Worm (Caenorhabditis elegans) whole organism, L2 larva: ENCODE data around the gene Y50E8A.11.

Source experiments
- C34F6.9 ChIP-seq: fragments of 150-350 bp; optimal IDR thresholded peaks from 2 replicates; lab custom pipeline; 2014; ENCODE audit warnings: missing biosample characterization, missing genetic modification characterization
- F13H6.1 ChIP-seq: sonication (generic microtip); optimal IDR thresholded peaks from 2 replicates; lab custom pipeline; 2016; ENCODE audit warnings: missing genetic modification characterization, missing compliant biosample characterization
- R02D3.7 ChIP-seq: fragments of 150-350 bp; optimal IDR thresholded peaks from 2 replicates; lab custom pipeline; 2014; ENCODE audit warnings: missing biosample characterization, missing genetic modification characterization
- Y55F3AM.14 ChIP-seq: fragments of 200-800 bp; sonication (Bioruptor generic); optimal IDR thresholded peaks from 2 replicates; lab custom pipeline; 2018; ENCODE audit warnings: mild to moderate bottlenecking, missing genetic modification characterization, missing compliant biosample characterization
- ZK546.5 ChIP-seq: sonication (generic microtip); optimal IDR thresholded peaks from 2 replicates; lab custom pipeline; 2017; ENCODE audit warnings: missing biosample characterization, missing genetic modification characterization
- alr-1 ChIP-seq: fragments of 150-350 bp; optimal IDR thresholded peaks from 2 replicates; lab custom pipeline; 2014; ENCODE audit warnings: missing biosample characterization, missing genetic modification characterization
- aly-2 ChIP-seq: fragments of 150-350 bp; optimal IDR thresholded peaks from 2 replicates; lab custom pipeline; 2014; ENCODE audit warnings: missing biosample characterization, missing genetic modification characterization
- ama-1 ChIP-seq: fragments of 150-350 bp; optimal IDR thresholded peaks from 2 replicates; lab custom pipeline; 2018; ENCODE audit warnings: inconsistent platforms
- blmp-1 ChIP-seq: sonication (generic microtip); optimal IDR thresholded peaks from 2 replicates; lab custom pipeline; 2017; ENCODE audit warnings: missing genetic modification characterization, mild to moderate bottlenecking, missing compliant biosample characterization, antibody characterized with exemption, moderate library complexity; ENCODE audit not compliant: insufficient read depth
- ceh-16 ChIP-seq: fragments of 150-350 bp; optimal IDR thresholded peaks from 2 replicates; lab custom pipeline; 2014; ENCODE audit warnings: missing biosample characterization, missing genetic modification characterization
- ceh-82 ChIP-seq: fragments of 150-350 bp; optimal IDR thresholded peaks from 2 replicates; lab custom pipeline; 2014; ENCODE audit warnings: missing biosample characterization, missing genetic modification characterization
- crh-2 ChIP-seq: sonication (generic microtip); optimal IDR thresholded peaks from 2 replicates; lab custom pipeline; 2017; ENCODE audit warnings: missing biosample characterization, missing genetic modification characterization
- dmd-4 ChIP-seq: sonication (generic microtip); optimal IDR thresholded peaks from 2 replicates; lab custom pipeline; 2017; ENCODE audit warnings: missing biosample characterization, missing genetic modification characterization
- egl-27 ChIP-seq: sonication (generic microtip); optimal IDR thresholded peaks from 3 replicates; lab custom pipeline; 2017; ENCODE audit warnings: missing biosample characterization, missing genetic modification reagents, missing genetic modification characterization
- elt-1 ChIP-seq: fragments of 150-350 bp; optimal IDR thresholded peaks from 2 replicates; lab custom pipeline; 2014; ENCODE audit warnings: missing biosample characterization, missing genetic modification characterization
- elt-3 ChIP-seq: sonication (generic microtip); optimal IDR thresholded peaks from 2 replicates; lab custom pipeline; 2017; ENCODE audit warnings: missing biosample characterization, missing genetic modification characterization
- fos-1 ChIP-seq: fragments of 150-350 bp; optimal IDR thresholded peaks from 2 replicates; lab custom pipeline; 2014; ENCODE audit warnings: missing biosample characterization, missing genetic modification characterization
- gmeb-1 ChIP-seq: fragments of 150-350 bp; optimal IDR thresholded peaks from 2 replicates; lab custom pipeline; 2014; ENCODE audit warnings: missing biosample characterization, missing genetic modification characterization
- lin-11 ChIP-seq: fragments of 150-350 bp; sonication (generic microtip); optimal IDR thresholded peaks from 2 replicates; lab custom pipeline; 2014; ENCODE audit warnings: missing biosample characterization, missing genetic modification characterization, inconsistent platforms, mixed read lengths
- lin-13 ChIP-seq: fragments of 150-350 bp; optimal IDR thresholded peaks from 2 replicates; lab custom pipeline; 2014; ENCODE audit warnings: missing biosample characterization, missing genetic modification reagents, missing genetic modification characterization
- lin-39 ChIP-seq: fragments of 150-350 bp; optimal IDR thresholded peaks from 2 replicates; lab custom pipeline; 2014; ENCODE audit warnings: missing biosample characterization, missing genetic modification reagents, missing genetic modification characterization
- lsy-2 ChIP-seq, 2 experiments: fragments of 150-350 bp in 1 of 2; sonication (generic microtip) in 1 of 2; optimal IDR thresholded peaks; 2 replicates each; lab custom pipeline; 2014 to 2017; ENCODE audit warnings: missing biosample characterization in 2 of 2, missing genetic modification characterization in 2 of 2
- mab-5 ChIP-seq: fragments of 150-350 bp; optimal IDR thresholded peaks from 2 replicates; lab custom pipeline; 2014; ENCODE audit warnings: missing biosample characterization, missing genetic modification characterization
- mbf-1 ChIP-seq: sonication (generic microtip); optimal IDR thresholded peaks from 2 replicates; lab custom pipeline; 2017; ENCODE audit warnings: missing biosample characterization, missing genetic modification characterization
- mdl-1 ChIP-seq, 2 experiments: fragments of 150-350 bp in 1 of 2; sonication (generic microtip) in 1 of 2; optimal IDR thresholded peaks; 2 replicates each; lab custom pipeline; 2017; ENCODE audit warnings: missing biosample characterization in 2 of 2, missing genetic modification characterization in 2 of 2
- nhr-10 ChIP-seq: sonication (generic microtip); optimal IDR thresholded peaks from 2 replicates; lab custom pipeline; 2017; ENCODE audit warnings: missing biosample characterization, missing genetic modification characterization
- nhr-11 ChIP-seq: fragments of 150-350 bp; optimal IDR thresholded peaks from 2 replicates; lab custom pipeline; 2014; ENCODE audit warnings: missing biosample characterization, missing genetic modification characterization
- nhr-12 ChIP-seq: fragments of 150-350 bp; optimal IDR thresholded peaks from 2 replicates; lab custom pipeline; 2014; ENCODE audit warnings: missing biosample characterization, missing genetic modification characterization
- nhr-129 ChIP-seq: fragments of 150-350 bp; optimal IDR thresholded peaks from 2 replicates; lab custom pipeline; 2014; ENCODE audit warnings: missing biosample characterization, missing genetic modification characterization
- nhr-21 ChIP-seq: fragments of 150-350 bp; optimal IDR thresholded peaks from 2 replicates; lab custom pipeline; 2014; ENCODE audit warnings: missing biosample characterization, missing genetic modification characterization
- nhr-23 ChIP-seq: fragments of 150-350 bp; optimal IDR thresholded peaks from 2 replicates; lab custom pipeline; 2014; ENCODE audit warnings: missing biosample characterization, missing genetic modification reagents, missing genetic modification characterization
- nhr-237 ChIP-seq: fragments of 150-350 bp; optimal IDR thresholded peaks from 2 replicates; lab custom pipeline; 2014; ENCODE audit warnings: missing biosample characterization, missing genetic modification characterization
- nhr-25 ChIP-seq: fragments of 150-350 bp; sonication (generic microtip); optimal IDR thresholded peaks from 3 replicates; lab custom pipeline; 2014; ENCODE audit warnings: missing biosample characterization, missing genetic modification characterization
- nhr-6 ChIP-seq: fragments of 150-350 bp; optimal IDR thresholded peaks from 2 replicates; lab custom pipeline; 2014; ENCODE audit warnings: missing biosample characterization, missing genetic modification characterization
- nhr-77 ChIP-seq: fragments of 150-350 bp; optimal IDR thresholded peaks from 2 replicates; lab custom pipeline; 2014; ENCODE audit warnings: missing biosample characterization, missing genetic modification characterization
- peb-1 ChIP-seq: fragments of 150-350 bp; optimal IDR thresholded peaks from 2 replicates; lab custom pipeline; 2014; ENCODE audit warnings: missing biosample characterization, missing genetic modification characterization
- sem-4 ChIP-seq: fragments of 150-350 bp; optimal IDR thresholded peaks from 2 replicates; lab custom pipeline; 2014; ENCODE audit warnings: missing biosample characterization, missing genetic modification reagents, missing genetic modification characterization
- skn-1 ChIP-seq: sonication (generic microtip); optimal IDR thresholded peaks from 2 replicates; lab custom pipeline; 2017; ENCODE audit warnings: missing biosample characterization, missing genetic modification characterization
- sma-3 ChIP-seq: sonication (generic microtip); optimal IDR thresholded peaks from 2 replicates; lab custom pipeline; 2016; ENCODE audit warnings: missing genetic modification reagents, missing genetic modification characterization, missing compliant biosample characterization
- sma-9 ChIP-seq, 2 experiments: fragments of 150-350 bp in 1 of 2; sonication (generic microtip) in 1 of 2; optimal IDR thresholded peaks; 2 replicates each; lab custom pipeline; 2014 to 2016; ENCODE audit warnings: missing genetic modification characterization in 2 of 2, mild to moderate bottlenecking in 1 of 2, missing biosample characterization in 1 of 2, missing compliant biosample characterization in 1 of 2, missing genetic modification reagents in 1 of 2, moderate library complexity in 1 of 2
- snpc-4 ChIP-seq: fragments of 150-350 bp; optimal IDR thresholded peaks from 2 replicates; lab custom pipeline; 2014; ENCODE audit warnings: missing biosample characterization, missing genetic modification characterization
- unc-39 ChIP-seq: fragments of 150-350 bp; optimal IDR thresholded peaks from 2 replicates; lab custom pipeline; 2014; ENCODE audit warnings: missing biosample characterization, missing genetic modification characterization
- unc-55 ChIP-seq: fragments of 150-350 bp; sonication (generic microtip); optimal IDR thresholded peaks from 3 replicates; lab custom pipeline; 2014; ENCODE audit warnings: missing biosample characterization, missing genetic modification reagents, missing genetic modification characterization
- unc-62 ChIP-seq: fragments of 150-350 bp; optimal IDR thresholded peaks from 2 replicates; lab custom pipeline; 2014; ENCODE audit warnings: missing biosample characterization, missing genetic modification reagents, missing genetic modification characterization
- zag-1 ChIP-seq: fragments of 150-350 bp; optimal IDR thresholded peaks from 2 replicates; lab custom pipeline; 2014; ENCODE audit warnings: missing biosample characterization, missing genetic modification characterization
- ztf-1 ChIP-seq: fragments of 200-800 bp; sonication (Bioruptor generic); conservative IDR thresholded peaks from 2 replicates; pipeline ENCODE4 v1.3.6; 2022; ENCODE audit warnings: missing genetic modification characterization, missing compliant biosample characterization
- ztf-11 ChIP-seq: sonication (generic microtip); optimal IDR thresholded peaks from 2 replicates; lab custom pipeline; 2017; ENCODE audit warnings: missing biosample characterization, missing genetic modification characterization
- ztf-4 ChIP-seq: fragments of 150-350 bp; optimal IDR thresholded peaks from 2 replicates; lab custom pipeline; 2014; ENCODE audit warnings: missing biosample characterization, missing genetic modification characterization

Y50E8A.11 gene

DNA sequence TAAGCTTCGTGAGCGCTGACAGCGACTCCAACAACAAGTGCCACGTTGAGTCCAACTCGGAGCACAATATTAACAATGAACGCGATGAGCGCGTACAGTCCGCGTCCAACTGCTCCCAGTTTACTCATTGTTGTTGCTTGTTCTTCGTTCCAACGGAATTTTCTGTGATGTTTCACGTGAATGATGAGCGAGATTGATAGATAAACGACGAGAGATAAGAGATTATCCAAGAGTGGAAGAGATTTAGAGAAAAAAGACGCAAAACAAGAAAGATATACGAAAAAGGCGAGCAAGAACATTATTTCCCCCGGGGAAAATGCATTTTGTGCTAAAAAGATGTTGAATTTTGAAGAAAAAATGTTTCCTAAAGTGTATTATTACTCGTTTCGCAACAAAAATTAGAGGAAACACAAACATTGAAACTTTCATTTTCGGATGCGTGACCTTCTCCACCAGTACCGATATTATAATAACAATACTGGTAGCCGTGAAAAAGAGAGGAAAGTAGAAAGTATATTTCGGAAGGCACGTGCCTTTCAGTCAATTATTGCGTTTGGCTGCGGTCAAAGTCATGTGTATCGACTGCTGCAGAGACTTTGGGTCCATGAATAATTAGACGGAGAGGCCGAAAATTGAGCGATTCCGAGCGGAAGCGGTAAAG is 50.4 kb downstream of the Y50E8A.11 start:
- no peak for TF ChIP-seq skn-1 (tag; lab: Kevin White, UChicago)
- no peak for TF ChIP-seq alr-1
- peak; percentile 69 for TF ChIP-seq sma-9 (GFP tag; optimal IDR thresholded peaks at IDR 0.05; lab: Kevin White, UChicago)
- no peak for TF ChIP-seq sma-9 (tag; optimal IDR thresholded peaks at IDR 0.05; lab: Kevin White, UChicago)
- no peak for TF ChIP-seq unc-55
- no peak for TF ChIP-seq nhr-10 (tag; lab: Kevin White, UChicago)
- no peak for TF ChIP-seq sma-3 (GFP tag; lab: Kevin White, UChicago)
- no peak for TF ChIP-seq lin-13
- TF ChIP-seq nhr-25 = peak; percentile 48
- TF ChIP-seq ztf-4 (tag; lab: Kevin White, UChicago) = peak; percentile 13
- TF ChIP-seq mdl-1 (tag; optimal IDR thresholded peaks at IDR 0.05; lab: Kevin White, UChicago) = peak in 1 of 2 experiments; percentile 8
- no peak for TF ChIP-seq nhr-23 (tag; lab: Kevin White, UChicago)
- peak; percentile 9 for TF ChIP-seq Y55F3AM.14 (GFP tag; lab: Kevin White, UChicago)
- TF ChIP-seq lsy-2 (tag; optimal IDR thresholded peaks at IDR 0.05; lab: Kevin White, UChicago) = peak in 1 of 2 experiments; percentile 16
- no peak for TF ChIP-seq lin-11 (tag; lab: Kevin White, UChicago)
- no peak for TF ChIP-seq nhr-6 (tag; lab: Kevin White, UChicago)
- no peak for TF ChIP-seq ztf-11 (tag; lab: Kevin White, UChicago)
- TF ChIP-seq elt-3 (tag; lab: Kevin White, UChicago) = no peak
- TF ChIP-seq ceh-16 (tag; lab: Kevin White, UChicago) = no peak
- TF ChIP-seq mab-5 (tag; lab: Kevin White, UChicago) = peak; percentile 36
- no peak for TF ChIP-seq ama-1 (lab: Kevin White, UChicago)
- no peak for TF ChIP-seq nhr-12 (tag; lab: Kevin White, UChicago)
- TF ChIP-seq nhr-237 (tag; lab: Kevin White, UChicago) = no peak
- TF ChIP-seq aly-2 (tag; lab: Kevin White, UChicago) = no peak
- TF ChIP-seq unc-62 = no peak
- TF ChIP-seq dmd-4 (tag; lab: Kevin White, UChicago) = no peak
- no peak for TF ChIP-seq ztf-1 (GFP tag; lab: Robert Waterston, UW)
- TF ChIP-seq gmeb-1 = no peak
- TF ChIP-seq nhr-129 (tag; lab: Kevin White, UChicago) = peak; percentile 22
- no peak for TF ChIP-seq zag-1
- TF ChIP-seq nhr-11 (tag; lab: Kevin White, UChicago) = no peak
- no peak for TF ChIP-seq C34F6.9 (tag; lab: Kevin White, UChicago)
- TF ChIP-seq nhr-21 (tag; lab: Kevin White, UChicago) = peak; percentile 7
- TF ChIP-seq R02D3.7 (tag; lab: Kevin White, UChicago) = no peak
- TF ChIP-seq sem-4 = no peak
- no peak for TF ChIP-seq crh-2 (tag; lab: Kevin White, UChicago)
- TF ChIP-seq blmp-1 (tag; lab: Kevin White, UChicago) = peak; percentile 2
- no peak for TF ChIP-seq unc-39
- TF ChIP-seq mbf-1 (tag; lab: Kevin White, UChicago) = no peak
- no peak for TF ChIP-seq nhr-77 (tag; lab: Kevin White, UChicago)
- peak; percentile 1 for TF ChIP-seq fos-1 (tag; lab: Kevin White, UChicago)
- TF ChIP-seq peb-1 (tag; lab: Kevin White, UChicago) = no peak
- TF ChIP-seq ceh-82 = no peak
- no peak for TF ChIP-seq egl-27
- no peak for TF ChIP-seq snpc-4 (tag; lab: Kevin White, UChicago)
- no peak for TF ChIP-seq F13H6.1 (tag; lab: Kevin White, UChicago)
- no peak for TF ChIP-seq elt-1 (tag; lab: Kevin White, UChicago)
- TF ChIP-seq ZK546.5 (tag; lab: Kevin White, UChicago) = no peak
- TF ChIP-seq lin-39 (tag; lab: Kevin White, UChicago) = no peak
- TF ChIP-seq, all 48 proteins: peak for 11
